Worm (Caenorhabditis elegans) whole organism, L4/young adult: ENCODE results near the gene ins-12.
A peak's percentile ranks its signal among the peaks of the same experiment; 100 is the strongest.

ENCODE experiments used
- W03F9.2 ChIP-seq: fragments of 150-350 bp; optimal IDR thresholded peaks from 2 replicates; lab custom pipeline; 2014; ENCODE audit warnings: missing biosample characterization, missing genetic modification characterization
- dao-5 ChIP-seq: sonication (generic microtip); optimal IDR thresholded peaks from 2 replicates; lab custom pipeline; 2016; ENCODE audit warnings: missing genotype, missing genetic modification characterization, moderate library complexity, missing compliant biosample characterization
- him-1 ChIP-seq: sonication (generic microtip); optimal IDR thresholded peaks from 2 replicates; lab custom pipeline; 2016; ENCODE audit warnings: missing genotype, missing genetic modification reagents, missing genetic modification characterization, missing compliant biosample characterization

Gene ins-12

DNA sequence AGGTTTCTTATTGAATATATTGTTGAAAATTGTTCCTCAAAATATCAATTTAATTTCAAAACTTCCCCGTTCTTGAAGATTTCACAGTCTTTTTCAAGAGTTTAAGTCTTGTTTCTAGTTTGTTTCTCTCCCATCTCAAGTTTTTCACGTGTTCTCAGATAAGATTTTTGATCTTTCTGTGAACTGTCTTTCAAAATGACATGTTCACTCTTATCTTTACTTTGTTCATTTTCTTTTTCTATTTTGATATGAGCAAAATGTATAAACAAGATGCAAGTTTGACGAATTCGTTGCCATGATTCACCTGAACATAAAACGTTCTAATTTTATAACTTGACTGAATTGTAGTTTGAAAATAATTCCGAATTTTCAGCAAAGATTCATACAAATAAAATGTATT, 371 bp downstream of the ins-12 start:
- TF ChIP-seq him-1 (tag; lab: Kevin White, UChicago) (no peak), dao-5 (no peak), W03F9.2 (tag; lab: Kevin White, UChicago) (no peak)

DNA sequence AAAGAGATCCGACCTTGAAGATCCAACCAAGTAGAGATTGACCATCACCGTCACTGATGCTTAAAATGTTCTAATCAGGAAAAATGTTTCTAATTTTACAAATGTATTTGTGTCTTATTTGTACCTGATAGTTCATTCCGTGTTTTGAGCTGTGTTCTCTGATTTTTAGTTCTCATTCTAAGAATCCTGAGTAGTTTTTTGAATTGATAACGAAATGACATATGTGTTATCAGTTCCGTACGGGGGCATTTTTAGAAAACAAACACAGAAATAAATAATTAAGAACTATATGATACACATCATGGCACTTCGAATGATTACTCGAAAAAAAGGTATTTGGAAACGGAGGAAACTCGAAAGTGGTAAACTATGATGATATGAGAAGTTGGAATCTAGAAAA, 1.1 kb downstream of the ins-12 start:
- TF ChIP-seq dao-5: no peak

- TF ChIP-seq W03F9.2 (tag; lab: Kevin White, UChicago) (no peak), him-1 (tag; lab: Kevin White, UChicago) (no peak), dao-5 (no peak)
Measured at ce11 chrII:5556431-5556830, 2.0 kb downstream of the ins-12 start, which contains the start of gene ins-11. Gene ins-11, plus strand, starts transcription at chrII:5556731.

ce11 chrII:5557134-5557533, 2.7 kb downstream of the ins-12 start:
- TF ChIP-seq dao-5 (no peak), W03F9.2 (tag; lab: Kevin White, UChicago) (no peak), him-1 (tag; lab: Kevin White, UChicago) (no peak)

ce11 chrII:5561392-5561791, 7.0 kb downstream of the ins-12 start, which contains the start of gene C17C3.3:
Gene C17C3.3, plus strand, starts transcription at chrII:5561737.
- no peak for TF ChIP-seq dao-5

ce11 chrII:5565082-5565623, 10.7 kb downstream of the ins-12 start:
- TF ChIP-seq him-1 (tag; lab: Kevin White, UChicago) (no peak), W03F9.2 (tag; lab: Kevin White, UChicago) (no peak), dao-5 (no peak)

ce11 chrII:5570272-5570671, 15.9 kb downstream of the ins-12 start, which contains the start of the genes C17C3.1 and C17C3.15:
Gene C17C3.1, plus strand, starts transcription at chrII:5570572.
Gene C17C3.15, plus strand, starts transcription at chrII:5570654.
- TF ChIP-seq dao-5 (no peak), him-1 (tag; lab: Kevin White, UChicago) (no peak), W03F9.2 (tag; lab: Kevin White, UChicago) (no peak)

DNA sequence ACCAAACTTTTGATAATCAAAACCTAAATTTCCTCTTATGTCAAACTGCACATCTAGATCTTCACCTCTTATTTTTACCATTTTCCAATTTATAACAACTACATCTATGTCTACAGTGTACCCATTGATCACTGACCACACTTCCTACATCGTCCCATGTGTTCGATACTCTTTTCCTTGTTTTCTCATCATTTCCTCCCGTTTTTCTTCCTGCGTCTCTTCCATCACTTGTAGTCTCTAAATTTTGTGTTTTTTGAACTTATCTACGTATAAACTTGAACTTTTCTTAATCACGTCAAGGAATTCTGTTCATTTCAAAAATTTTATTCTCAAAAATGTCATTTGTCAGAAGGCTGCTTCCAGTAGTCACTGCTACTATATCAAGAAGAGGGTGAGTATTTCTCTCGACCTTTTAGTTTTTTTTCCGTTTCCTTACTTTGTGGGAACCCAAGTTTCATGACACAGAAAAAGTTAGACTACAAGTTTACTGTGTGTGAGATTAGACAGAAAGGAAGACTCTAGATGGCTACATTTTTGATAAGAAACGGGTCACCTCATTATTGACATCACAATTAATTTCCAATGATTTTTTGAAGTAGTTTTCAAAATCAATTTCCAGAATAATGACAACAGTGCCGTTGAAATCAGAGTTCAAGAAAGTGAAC, 17.8 kb downstream of the ins-12 start:
- TF ChIP-seq him-1 (tag; lab: Kevin White, UChicago): no peak
- TF ChIP-seq dao-5: no peak
- no peak for TF ChIP-seq W03F9.2 (tag; lab: Kevin White, UChicago)

DNA sequence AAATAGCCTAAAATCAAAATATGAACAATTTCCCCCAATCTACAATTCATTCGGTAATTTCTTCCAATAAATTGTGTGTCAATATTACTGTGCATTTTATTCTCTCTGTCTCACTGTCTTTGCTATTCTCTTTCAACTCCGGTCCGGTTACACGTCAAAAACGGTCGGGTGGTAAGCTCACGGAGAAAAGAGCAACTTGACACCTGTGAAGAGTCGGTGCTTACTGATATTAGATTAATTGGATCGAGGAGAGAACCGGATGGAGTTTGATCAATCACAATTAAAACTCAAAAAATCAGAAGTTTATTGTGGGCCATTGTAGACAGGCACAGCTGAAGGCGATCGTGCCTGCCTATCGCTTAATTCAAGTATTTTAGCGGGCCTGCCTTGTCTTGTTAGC, 20.5 kb downstream of the ins-12 start:
- TF ChIP-seq dao-5 (no peak), W03F9.2 (tag; lab: Kevin White, UChicago) (no peak), him-1 (tag; lab: Kevin White, UChicago) (no peak)

- peak; percentile 6 for TF ChIP-seq him-1 (tag; lab: Kevin White, UChicago)
- peak; percentile 59 for TF ChIP-seq W03F9.2 (tag; lab: Kevin White, UChicago)
- peak; percentile 28 for TF ChIP-seq dao-5
Measured at ce11 chrII:5577060-5577459, 22.6 kb downstream of the ins-12 start.

- TF ChIP-seq dao-5 (no peak), him-1 (tag; lab: Kevin White, UChicago) (no peak)
Measured at ce11 chrII:5578035-5578434, 23.6 kb downstream of the ins-12 start, which contains the start of gene T25E4.1. Gene T25E4.1, plus strand, starts transcription at chrII:5578335.

DNA sequence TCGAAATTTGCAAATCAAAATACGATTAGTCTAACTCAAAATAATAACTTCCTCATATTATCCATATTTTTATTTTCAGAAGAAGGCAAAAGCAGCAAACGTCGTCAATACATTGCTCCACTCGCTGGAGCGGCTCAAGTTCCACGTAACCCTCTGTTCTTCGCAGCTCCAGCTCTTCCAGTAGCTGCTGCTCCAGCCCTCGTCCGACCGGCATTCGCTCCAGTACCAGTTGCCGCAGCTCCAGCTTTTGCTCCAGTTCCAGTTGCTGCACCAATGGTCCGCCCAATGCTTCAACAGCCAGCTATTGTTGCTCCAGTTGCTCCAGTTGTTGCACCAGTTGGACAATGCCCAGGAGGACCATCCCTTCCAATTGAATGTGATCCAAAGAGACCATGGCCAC, 24.3 kb downstream of the ins-12 start:
- TF ChIP-seq him-1 (tag; lab: Kevin White, UChicago) (no peak), dao-5 (no peak), W03F9.2 (tag; lab: Kevin White, UChicago) (no peak)

ce11 chrII:5579236-5579635, 24.8 kb downstream of the ins-12 start:
- TF ChIP-seq dao-5 (no peak), him-1 (tag; lab: Kevin White, UChicago) (no peak), W03F9.2 (tag; lab: Kevin White, UChicago) (no peak)

- TF ChIP-seq him-1 (tag; lab: Kevin White, UChicago) (no peak), dao-5 (no peak), W03F9.2 (tag; lab: Kevin White, UChicago) (no peak)
Measured at ce11 chrII:5582309-5582708, 27.9 kb downstream of the ins-12 start, which contains the start of gene T25E4.2. Gene T25E4.2, minus strand, starts transcription at chrII:5582409.

- TF ChIP-seq dao-5 (no peak), him-1 (tag; lab: Kevin White, UChicago) (no peak), W03F9.2 (tag; lab: Kevin White, UChicago) (no peak)
Measured at ce11 chrII:5585788-5586187, 31.4 kb downstream of the ins-12 start, which contains the start of gene lys-8. Gene lys-8, plus strand, starts transcription at chrII:5586178.
